Worm (Caenorhabditis elegans) whole organism, mixed stage, embryonic: ENCODE measurements around the gene B0284.3.

Experiments used
- elt-3 ChIP-seq: fragments of 150-350 bp; optimal IDR thresholded peaks from 2 replicates; lab custom pipeline; 2014; ENCODE audit warnings: missing biosample characterization, missing genetic modification characterization
- nhr-76 ChIP-seq: sonication (generic microtip); optimal IDR thresholded peaks from 2 replicates; lab custom pipeline; 2017; ENCODE audit warnings: missing biosample characterization, missing genetic modification characterization

DNA sequence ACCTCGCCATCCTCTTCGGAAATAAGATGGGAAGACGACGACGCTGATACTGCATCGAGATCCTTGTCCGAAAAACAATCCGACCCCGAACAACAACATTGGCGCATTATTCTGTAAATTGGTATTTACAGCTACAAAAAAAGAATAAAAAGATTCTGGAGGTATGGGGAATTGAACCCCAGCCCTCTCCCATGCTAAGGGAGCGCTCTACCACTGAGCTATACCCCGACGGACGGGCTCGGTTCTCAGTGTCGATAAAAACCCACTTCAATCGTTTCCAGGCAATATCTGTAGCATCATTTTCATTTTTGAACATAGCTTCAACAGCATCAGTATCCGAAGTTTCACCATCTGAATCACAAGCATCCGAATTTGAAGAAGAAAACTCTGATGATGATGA is 49.2 kb upstream of the B0284.3 start:
- TF ChIP-seq nhr-76 (no peak), elt-3 (tag; lab: Kevin White, UChicago) (no peak)
